Worm (Caenorhabditis elegans) whole organism, young adult: Measurements from ENCODE around the gene bgnt-1.3.

Experiments
- B0336.3 ChIP-seq: fragments of 200-800 bp; sonication (Bioruptor generic); IDR thresholded peaks from 2 replicates; pipeline ENCODE4 v1.3.6; 2022; ENCODE audit warnings: missing genetic modification characterization, missing compliant biosample characterization
- C06A6.2 ChIP-seq: fragments of 200-800 bp; sonication (Bioruptor generic); conservative IDR thresholded peaks from 2 replicates; pipeline ENCODE4 v1.3.6; 2022; ENCODE audit warnings: missing genetic modification characterization, missing compliant biosample characterization
- D2030.7 ChIP-seq: fragments of 200-800 bp; sonication (Bioruptor generic); IDR thresholded peaks from 2 replicates; pipeline ENCODE4 v1.3.6; 2022; ENCODE audit warnings: missing genetic modification reagents, missing genetic modification characterization, missing compliant biosample characterization
- F57C9.4 ChIP-seq: sonication (generic microtip); optimal IDR thresholded peaks from 2 replicates; lab custom pipeline; 2017; ENCODE audit warnings: mild to moderate bottlenecking, missing genetic modification characterization, missing compliant biosample characterization
- T07F8.4 ChIP-seq: sonication (generic microtip); optimal IDR thresholded peaks from 2 replicates; lab custom pipeline; 2016; ENCODE audit warnings: mild to moderate bottlenecking, missing genetic modification characterization, moderate library complexity, missing compliant biosample characterization
- Y56A3A.18 ChIP-seq: fragments of 200-800 bp; sonication (Bioruptor generic); IDR thresholded peaks from 2 replicates; pipeline ENCODE4 v1.3.6; 2022; ENCODE audit warnings: missing genetic modification reagents, missing genetic modification characterization, missing compliant biosample characterization
- ZK185.1 ChIP-seq: sonication (generic microtip); optimal IDR thresholded peaks from 2 replicates; lab custom pipeline; 2016; ENCODE audit warnings: mild to moderate bottlenecking, missing genetic modification characterization, missing compliant biosample characterization; ENCODE audit not compliant: poor library complexity, severe bottlenecking
- ama-1 ChIP-seq, 3 experiments: fragments of 150-350 bp in 1 of 3; sonication (generic microtip) in 2 of 3; optimal IDR thresholded peaks; 2 replicates each; lab custom pipeline; 2014 to 2018; ENCODE audit warnings: missing biosample characterization in 2 of 3, missing genetic modification characterization in 2 of 3, missing genetic modification reagents in 2 of 3
- ccch-3 ChIP-seq: fragments of 200-800 bp; sonication (Bioruptor generic); optimal IDR thresholded peaks from 2 replicates; lab custom pipeline; 2018; ENCODE audit warnings: mild to moderate bottlenecking, missing genetic modification characterization, missing compliant biosample characterization
- cebp-1 ChIP-seq, 2 experiments: fragments of 200-800 bp in 1 of 2; sonication (Bioruptor generic) in 1 of 2; sonication (generic microtip) in 1 of 2; IDR thresholded peaks in 1 of 2; optimal IDR thresholded peaks in 1 of 2; 2 replicates each; pipeline versions ENCODE4 v1.3.6 to Lab custom; 2017 to 2022; ENCODE audit warnings: missing compliant biosample characterization in 2 of 2, missing genetic modification characterization in 2 of 2, mild to moderate bottlenecking in 1 of 2, missing genetic modification reagents in 1 of 2, moderate library complexity in 1 of 2
- cebp-2 ChIP-seq: fragments of 200-800 bp; sonication (Bioruptor generic); IDR thresholded peaks from 2 replicates; pipeline ENCODE4 v1.3.6; 2022; ENCODE audit warnings: missing genetic modification characterization, missing compliant biosample characterization
- ceh-27 ChIP-seq: fragments of 200-800 bp; sonication (Bioruptor generic); optimal IDR thresholded peaks from 2 replicates; lab custom pipeline; 2018; ENCODE audit warnings: mild to moderate bottlenecking, missing genetic modification characterization, moderate library complexity, missing compliant biosample characterization
- chd-7 ChIP-seq: sonication (generic microtip); optimal IDR thresholded peaks from 2 replicates; lab custom pipeline; 2016; ENCODE audit warnings: mild to moderate bottlenecking, missing genetic modification characterization, moderate library complexity, missing compliant biosample characterization
- die-1 ChIP-seq: sonication (generic microtip); optimal IDR thresholded peaks from 2 replicates; lab custom pipeline; 2016; ENCODE audit warnings: missing genotype, mild to moderate bottlenecking, missing genetic modification characterization, missing compliant biosample characterization
- dpff-1 ChIP-seq: sonication (generic microtip); optimal IDR thresholded peaks from 2 replicates; lab custom pipeline; 2017; ENCODE audit warnings: mild to moderate bottlenecking, missing genetic modification characterization, missing compliant biosample characterization
- him-1 ChIP-seq: sonication (generic microtip); optimal IDR thresholded peaks from 2 replicates; lab custom pipeline; 2016; ENCODE audit warnings: missing genotype, missing genetic modification reagents, missing genetic modification characterization, missing compliant biosample characterization
- hmg-1.2 ChIP-seq: fragments of 200-800 bp; sonication (Bioruptor generic); IDR thresholded peaks from 2 replicates; pipeline ENCODE4 v1.3.6; 2022; ENCODE audit warnings: missing genetic modification reagents, missing genetic modification characterization, missing compliant biosample characterization
- lag-1 ChIP-seq: fragments of 200-800 bp; sonication (Bioruptor generic); IDR thresholded peaks from 2 replicates; pipeline ENCODE4 v1.3.6; 2022; ENCODE audit warnings: missing genetic modification reagents, missing genetic modification characterization, missing compliant biosample characterization
- let-607 ChIP-seq, 2 experiments: fragments of 200-800 bp in 1 of 2; sonication (Bioruptor generic) in 1 of 2; sonication (generic microtip) in 1 of 2; optimal IDR thresholded peaks; 2 replicates each; lab custom pipeline; 2016 to 2018; ENCODE audit warnings: mild to moderate bottlenecking in 2 of 2, missing compliant biosample characterization in 2 of 2, missing genetic modification characterization in 2 of 2, moderate library complexity in 2 of 2, missing genotype in 1 of 2
- lsl-1 ChIP-seq: fragments of 200-800 bp; sonication (Bioruptor generic); optimal IDR thresholded peaks from 2 replicates; lab custom pipeline; 2018; ENCODE audit warnings: mild to moderate bottlenecking, missing genetic modification characterization, moderate library complexity, missing compliant biosample characterization
- madf-10 ChIP-seq: sonication (generic microtip); optimal IDR thresholded peaks from 2 replicates; lab custom pipeline; 2016; ENCODE audit warnings: mild to moderate bottlenecking, missing genetic modification characterization, missing compliant biosample characterization
- mcd-1 ChIP-seq: fragments of 200-800 bp; sonication (Bioruptor generic); IDR thresholded peaks from 2 replicates; pipeline ENCODE4 v1.3.6; 2022; ENCODE audit warnings: missing genetic modification reagents, missing genetic modification characterization, missing compliant biosample characterization
- mel-28 ChIP-seq: sonication (generic microtip); optimal IDR thresholded peaks from 2 replicates; lab custom pipeline; 2016; ENCODE audit warnings: borderline replicate concordance, mild to moderate bottlenecking, missing genetic modification characterization, missing compliant biosample characterization
- nfya-1 ChIP-seq: sonication (generic microtip); optimal IDR thresholded peaks from 2 replicates; lab custom pipeline; 2017; ENCODE audit warnings: antibody characterized with exemption, missing compliant biosample characterization, missing genetic modification characterization, borderline replicate concordance; ENCODE audit not compliant: insufficient read depth
- rcor-1 ChIP-seq: fragments of 200-800 bp; sonication (Bioruptor generic); IDR thresholded peaks from 2 replicates; pipeline ENCODE4 v1.3.6; 2022; ENCODE audit warnings: missing genetic modification reagents, missing genetic modification characterization, missing compliant biosample characterization
- repo-1 ChIP-seq: sonication (generic microtip); optimal IDR thresholded peaks from 2 replicates; lab custom pipeline; 2017; ENCODE audit warnings: mild to moderate bottlenecking, missing genetic modification characterization, missing compliant biosample characterization
- sea-2 ChIP-seq: fragments of 200-800 bp; sonication (Bioruptor generic); IDR thresholded peaks from 2 replicates; pipeline ENCODE4 v1.3.6; 2022; ENCODE audit warnings: missing genetic modification characterization, missing compliant biosample characterization
- tbp1 ChIP-seq: fragments of 200-800 bp; sonication (Bioruptor generic); optimal IDR thresholded peaks from 2 replicates; lab custom pipeline; 2018; ENCODE audit warnings: mild to moderate bottlenecking, missing genetic modification characterization, missing compliant biosample characterization
- tbx-9 ChIP-seq: sonication (generic microtip); optimal IDR thresholded peaks from 2 replicates; lab custom pipeline; 2016; ENCODE audit warnings: borderline replicate concordance, missing genetic modification characterization, inconsistent platforms, missing compliant biosample characterization
- unc-130 ChIP-seq: sonication (generic microtip); optimal IDR thresholded peaks from 2 replicates; lab custom pipeline; 2016; ENCODE audit warnings: missing genetic modification reagents, missing genetic modification characterization, missing compliant biosample characterization
- unc-62 ChIP-seq: fragments of 150-350 bp; optimal IDR thresholded peaks from 2 replicates; lab custom pipeline; 2014; ENCODE audit warnings: missing biosample characterization, missing genetic modification reagents, missing genetic modification characterization
- ztf-25 ChIP-seq: fragments of 200-800 bp; sonication (Bioruptor generic); IDR thresholded peaks from 2 replicates; pipeline ENCODE4 v1.3.6; 2022; ENCODE audit warnings: missing genetic modification reagents, missing genetic modification characterization, missing compliant biosample characterization
- ztf-28 ChIP-seq: fragments of 200-800 bp; sonication (Bioruptor generic); IDR thresholded peaks from 2 replicates; pipeline ENCODE4 v1.3.6; 2022; ENCODE audit warnings: missing genetic modification reagents, missing genetic modification characterization, missing compliant biosample characterization

Gene bgnt-1.3

DNA sequence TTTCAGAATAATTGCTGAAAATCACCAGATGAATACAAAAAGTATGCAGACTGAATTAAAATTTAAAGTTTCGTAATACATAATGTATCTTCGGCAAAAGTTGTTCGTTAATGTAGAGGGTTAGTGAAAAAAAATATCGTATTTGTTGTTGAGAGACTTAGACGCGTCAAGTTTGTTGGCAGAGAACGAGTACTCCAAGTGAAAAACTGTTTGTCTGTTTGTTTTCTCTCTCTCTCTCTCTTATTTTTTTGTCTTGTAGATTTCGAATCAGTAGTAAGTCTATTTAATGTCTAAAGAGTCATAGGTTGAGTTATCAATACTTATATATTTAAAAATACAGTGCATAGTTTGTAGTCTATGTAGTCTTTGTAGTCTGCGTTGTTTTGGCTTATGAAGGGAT is 13.3 kb upstream of the bgnt-1.3 start, which contains the start of the genes fbxa-2 and T13F3.8:
TSS of gene fbxa-2 (minus strand) at position 101 of the 400 bp plus-strand sequence.
TSS of gene T13F3.8 (plus strand) at position 245 of the 400 bp plus-strand sequence.
- no peak for TF ChIP-seq tbp1 (GFP tag; lab: Kevin White, UChicago)
- TF ChIP-seq ama-1 (optimal IDR thresholded peaks at IDR 0.05; lab: Kevin White, UChicago) = no peak
- TF ChIP-seq ama-1 (GFP tag; optimal IDR thresholded peaks at IDR 0.05; lab: Kevin White, UChicago) = no peak
- TF ChIP-seq ZK185.1 (tag; lab: Kevin White, UChicago) = no peak
- TF ChIP-seq unc-130 = no peak
- no peak for TF ChIP-seq sea-2 (GFP tag; lab: Robert Waterston, UW)
- TF ChIP-seq mel-28 = no peak
- no peak for TF ChIP-seq Y56A3A.18 (GFP tag; lab: Robert Waterston, UW)
- no peak for TF ChIP-seq B0336.3 (GFP tag; lab: Robert Waterston, UW)
- TF ChIP-seq T07F8.4 = no peak
- no peak for TF ChIP-seq ccch-3
- no peak for TF ChIP-seq let-607 (tag; optimal IDR thresholded peaks at IDR 0.05; lab: Kevin White, UChicago)
- no peak for TF ChIP-seq repo-1 (tag; lab: Kevin White, UChicago)
- no peak for TF ChIP-seq die-1 (tag; lab: Kevin White, UChicago)
- TF ChIP-seq lag-1 = no peak
- no peak for TF ChIP-seq cebp-2 (GFP tag; lab: Robert Waterston, UW)
- no peak for TF ChIP-seq ztf-28 (GFP tag; lab: Robert Waterston, UW)
- no peak for TF ChIP-seq madf-10 (tag; lab: Kevin White, UChicago)

DNA sequence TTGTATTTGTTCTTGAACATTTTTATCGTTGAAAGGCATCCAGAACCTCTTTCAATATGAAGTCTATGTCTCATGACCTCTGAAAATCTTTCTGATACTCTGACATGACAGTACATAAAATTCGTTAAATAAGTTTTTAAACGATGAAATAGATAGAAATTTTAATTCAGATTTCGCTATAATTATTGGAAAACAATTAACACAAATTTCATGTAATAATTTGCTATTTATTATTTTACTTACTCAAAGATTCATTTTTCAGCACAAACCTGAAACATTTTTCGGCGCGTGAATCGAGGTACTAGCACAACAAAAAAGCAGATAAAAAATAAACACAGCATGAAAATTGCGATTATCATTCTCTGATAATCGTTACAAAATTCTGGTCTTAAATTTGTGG is 10.2 kb upstream of the bgnt-1.3 start, which contains the start of gene T13F3.4:
TSS of gene T13F3.4 (minus strand) at position 101 of the 400 bp plus-strand sequence.
- TF ChIP-seq lag-1 = no peak
- TF ChIP-seq tbx-9 (tag; lab: Kevin White, UChicago) = no peak
- no peak for TF ChIP-seq lsl-1 (GFP tag; lab: Kevin White, UChicago)

DNA sequence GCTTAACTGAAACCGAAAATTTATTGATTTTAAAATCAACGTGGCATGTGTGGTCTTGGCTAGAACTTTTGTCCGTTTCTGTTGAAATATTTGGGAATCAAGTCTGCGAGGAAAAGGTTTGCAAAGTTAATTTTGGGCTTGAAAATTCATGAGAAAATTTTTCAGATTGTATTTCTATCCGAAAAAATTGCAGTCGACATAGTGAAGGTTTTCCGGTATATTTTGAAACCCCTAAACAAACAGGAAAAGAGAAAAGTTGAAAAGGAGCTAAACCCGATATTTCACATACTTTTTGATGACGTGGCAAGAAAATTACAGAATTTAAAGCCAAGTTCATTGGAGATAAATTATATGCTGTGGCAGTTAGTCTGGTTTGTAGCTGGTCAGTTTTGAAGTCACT is 3.4 kb upstream of the bgnt-1.3 start, which contains the start of gene nhr-127:
TSS of gene nhr-127 (plus strand) at position 301 of the 400 bp plus-strand sequence.
- TF ChIP-seq hmg-1.2 (GFP tag; lab: Robert Waterston, UW) (no peak), D2030.7 (no peak), C06A6.2 (no peak), him-1 (no peak), ztf-25 (GFP tag; lab: Robert Waterston, UW) (no peak), lsl-1 (GFP tag; lab: Kevin White, UChicago) (no peak), rcor-1 (no peak), nfya-1 (tag; lab: Kevin White, UChicago) (no peak), unc-62 (GFP tag; lab: Kevin White, UChicago) (no peak), chd-7 (tag; lab: Kevin White, UChicago) (no peak), dpff-1 (no peak)

- TF ChIP-seq let-607 (tag; optimal IDR thresholded peaks at IDR 0.05; lab: Kevin White, UChicago) (no peak), T07F8.4 (no peak)
These were observed 1.8 kb upstream of the bgnt-1.3 start, which contains the start of gene nhr-218 for ce11 chrV:16258142-16258541. nhr-218 (plus strand) TSS chrV:16258442.

DNA sequence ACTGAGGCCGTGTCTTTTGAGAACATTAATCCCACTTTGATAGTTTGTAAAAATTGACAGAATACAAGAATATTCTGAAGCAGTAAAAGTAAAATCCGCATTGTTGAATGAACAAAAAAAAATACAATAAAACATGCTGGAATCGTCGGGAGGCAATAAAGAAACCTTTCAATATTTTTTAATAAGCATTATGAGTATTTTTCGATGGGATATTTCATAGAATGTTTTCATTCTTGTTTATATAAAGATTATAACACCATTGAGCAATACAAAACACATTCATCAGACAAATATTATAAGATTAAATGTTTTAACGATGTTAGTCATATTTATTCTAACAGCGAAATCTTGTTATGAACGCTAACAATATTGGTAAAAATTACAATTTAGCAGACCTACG is 2.6 kb downstream of the bgnt-1.3 start, which contains the start of gene gcy-20:
TSS of gene gcy-20 (minus strand) at position 101 of the 400 bp plus-strand sequence.
- TF ChIP-seq repo-1 (tag; lab: Kevin White, UChicago) = no peak
- TF ChIP-seq mcd-1 (GFP tag; lab: Robert Waterston, UW) = no peak
- no peak for TF ChIP-seq ceh-27
- TF ChIP-seq cebp-1 (GFP tag; IDR thresholded peaks at IDR 0.05; lab: Robert Waterston, UW) = no peak
- TF ChIP-seq cebp-1 (tag; optimal IDR thresholded peaks at IDR 0.05; lab: Kevin White, UChicago) = no peak
- no peak for TF ChIP-seq F57C9.4 (tag; lab: Kevin White, UChicago)
